Fruit fly (Drosophila melanogaster): ENCODE results near the gene shep.

Gene shep

DNA sequence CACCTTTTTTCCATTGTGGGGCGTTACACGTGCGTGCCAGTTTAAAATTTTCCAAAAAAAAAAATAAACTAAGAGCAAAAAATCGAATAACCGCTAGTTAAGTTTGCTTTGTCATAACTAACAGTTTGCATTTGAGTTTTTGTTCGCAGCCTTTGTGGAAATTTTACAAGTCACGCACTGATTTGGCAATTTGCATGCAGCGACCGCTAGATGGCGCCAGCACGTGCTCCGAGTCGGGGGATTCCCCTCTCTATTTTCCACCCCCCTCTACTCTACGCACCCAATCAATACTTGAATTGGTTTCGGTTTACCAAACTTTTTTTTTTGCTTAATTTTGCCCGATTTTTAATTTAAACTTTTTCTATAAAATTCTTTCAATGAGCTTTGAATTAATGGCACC, 152.5 kb downstream of the shep start:
- TF ChIP-seq Poxn (GFP tag; IDR thresholded peaks at IDR 0.05) (no peak), danr (GFP tag; IDR thresholded peaks at IDR 0.05) (no peak), crol (GFP tag; IDR thresholded peaks at IDR 0.05) (peak; percentile 46; the same call in 1 of the 2 replicates), Ets65A (GFP tag) (peak; percentile 10), vnd (GFP tag; IDR thresholded peaks at IDR 0.05; ENCODE audit: partially characterized antibody) (0 out of 3 replicates have a peak, but pooled peaks have one; percentile 23), Doc2 (GFP tag; IDR thresholded peaks at IDR 0.05) (no peak), CG18476 (GFP tag; optimal IDR thresholded peaks at IDR 0.05) (no peak), slou (GFP tag; optimal IDR thresholded peaks at IDR 0.05) (no peak), CTCF (GFP tag; optimal IDR thresholded peaks at IDR 0.05) (peak; percentile 82), D19A (tag; optimal IDR thresholded peaks at IDR 0.05) (no peak)

Measured in whole organism, embryonic.